Fruit fly (Drosophila melanogaster): ENCODE data around the gene Dop1R1.

Dop1R1 gene

DNA sequence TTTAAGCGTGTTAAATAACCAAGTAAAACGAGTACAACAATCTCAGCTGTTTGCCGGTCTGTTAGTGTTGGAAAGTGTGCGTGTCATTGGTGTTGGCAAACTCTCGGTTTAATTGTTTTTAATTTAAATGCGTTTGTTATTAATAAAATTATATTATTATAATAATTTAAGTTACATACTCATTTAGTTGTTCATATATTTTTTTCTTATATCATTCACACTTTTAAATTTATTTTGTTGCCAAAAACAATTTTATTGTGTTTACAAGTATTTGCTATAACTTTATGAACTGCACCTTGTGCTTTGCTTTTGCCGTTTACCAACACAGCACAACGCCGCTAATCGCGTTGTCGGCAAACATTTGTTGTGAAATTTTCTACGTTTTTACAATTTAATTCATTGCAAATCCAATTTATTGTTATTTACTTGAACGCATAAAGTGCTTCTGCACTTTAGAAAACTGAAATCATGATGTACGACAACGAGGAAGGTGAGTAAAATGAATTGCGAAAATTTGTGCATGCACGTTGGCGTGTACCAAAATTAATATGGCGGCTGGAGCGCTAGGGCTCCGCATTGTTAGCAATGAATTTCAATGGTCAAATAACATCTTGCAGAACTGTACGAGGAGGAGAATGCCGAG, 89.0 kb downstream of the Dop1R1 start, which contains the start of the genes 140up and Polr2B:
TSS of gene 140up (minus strand) at position 70 of the 643 bp plus-strand sequence.
TSS of gene Polr2B (plus strand) at position 313 of the 643 bp plus-strand sequence.
- TF ChIP-seq Ets98B (GFP tag; IDR thresholded peaks at IDR 0.05) = peak; percentile 85
- TF ChIP-seq CG10348 (GFP tag; IDR thresholded peaks at IDR 0.05) = peak; percentile 52
- no peak for TF ChIP-seq CG8301 (tag; optimal IDR thresholded peaks at IDR 0.05)
- TF ChIP-seq CG17806 (tag; optimal IDR thresholded peaks at IDR 0.05) = peak; percentile 82
- peak; percentile 88 for TF ChIP-seq CG9948 (tag; optimal IDR thresholded peaks at IDR 0.05)
- peak; percentile 80 for TF ChIP-seq Pif1B (GFP tag; optimal IDR thresholded peaks at IDR 0.05)
- TF ChIP-seq CG12605 (GFP tag; IDR thresholded peaks at IDR 0.05) = peak; percentile 41; the same call in 1 of the 2 replicates
- TF ChIP-seq EcR (GFP tag; optimal IDR thresholded peaks at IDR 0.05) = no peak
- peak; percentile 91 for TF ChIP-seq CG8159 (tag; optimal IDR thresholded peaks at IDR 0.05)
- TF ChIP-seq Pif1A (GFP tag; optimal IDR thresholded peaks at IDR 0.05) = peak; percentile 69
- TF ChIP-seq rn (GFP tag; IDR thresholded peaks at IDR 0.05) = peak; percentile 85
- no peak for TF ChIP-seq CG14655 (GFP tag; optimal IDR thresholded peaks at IDR 0.05)
- TF ChIP-seq D1 (tag; optimal IDR thresholded peaks at IDR 0.05) = peak; percentile 89
- TF ChIP-seq CG4496 (GFP tag; IDR thresholded peaks at IDR 0.05) = peak; percentile 89
- peak; percentile 90 for TF ChIP-seq CG32121 (GFP tag; IDR thresholded peaks at IDR 0.05)
- TF ChIP-seq CG15710 (tag; optimal IDR thresholded peaks at IDR 0.05) = peak; percentile 91
- TF ChIP-seq CG13204 (GFP tag; optimal IDR thresholded peaks at IDR 0.05) = no peak
- TF ChIP-seq gl (tag; optimal IDR thresholded peaks at IDR 0.05) = peak; percentile 46
- peak; percentile 65 for TF ChIP-seq fd96Ca (GFP tag; IDR thresholded peaks at IDR 0.05)
- peak; percentile 83 for TF ChIP-seq Snoo (tag; optimal IDR thresholded peaks at IDR 0.05)
- peak; percentile 84 for TF ChIP-seq CG34367 (tag; optimal IDR thresholded peaks at IDR 0.05)

DNA sequence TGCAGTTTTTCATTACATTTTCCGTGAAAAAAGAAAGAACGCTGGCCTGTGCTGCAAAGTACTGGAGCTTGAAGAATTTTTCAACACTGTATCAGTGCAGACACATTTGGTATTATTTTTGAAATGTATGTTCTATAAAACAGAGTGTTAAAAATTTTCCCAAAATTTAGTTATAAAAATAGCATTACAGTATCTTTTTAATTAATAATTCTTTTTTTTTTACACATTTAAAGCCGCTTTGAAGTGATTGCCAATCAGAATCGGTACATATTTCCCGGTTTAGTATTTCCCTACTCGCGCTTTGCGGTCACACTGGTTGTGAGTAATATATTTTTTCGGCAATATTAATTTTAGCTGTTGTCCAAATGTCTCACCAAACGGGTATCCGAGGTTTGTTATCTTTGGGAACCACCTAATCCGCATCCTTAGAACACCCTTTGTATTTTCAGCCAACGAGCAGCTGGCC, 92.2 kb downstream of the Dop1R1 start, which contains the start of the genes Abi and twf:
TSS of gene Abi (minus strand) at position 74 of the 466 bp plus-strand sequence.
TSS of gene twf (plus strand) at position 308 of the 466 bp plus-strand sequence.
- TF ChIP-seq Ets98B (GFP tag; IDR thresholded peaks at IDR 0.05) = peak; percentile 35; the same call in 1 of the 2 replicates
- TF ChIP-seq CG9948 (tag; optimal IDR thresholded peaks at IDR 0.05) = peak; percentile 35
- peak; percentile 45 for TF ChIP-seq CG8159 (tag; optimal IDR thresholded peaks at IDR 0.05)
- peak; percentile 29 for TF ChIP-seq CG34367 (tag; optimal IDR thresholded peaks at IDR 0.05)
- no peak for TF ChIP-seq EcR (GFP tag; optimal IDR thresholded peaks at IDR 0.05)
- TF ChIP-seq fd96Ca (GFP tag; IDR thresholded peaks at IDR 0.05) = no peak
- TF ChIP-seq CG14655 (GFP tag; optimal IDR thresholded peaks at IDR 0.05) = no peak
- peak; percentile 44 for TF ChIP-seq CG17806 (tag; optimal IDR thresholded peaks at IDR 0.05)
- peak; percentile 47 for TF ChIP-seq CG15710 (tag; optimal IDR thresholded peaks at IDR 0.05)
- no peak for TF ChIP-seq CG13204 (GFP tag; optimal IDR thresholded peaks at IDR 0.05)
- TF ChIP-seq CG8301 (tag; optimal IDR thresholded peaks at IDR 0.05) = no peak
- TF ChIP-seq CG4496 (GFP tag; IDR thresholded peaks at IDR 0.05) = peak; percentile 31; the same call in 1 of the 3 replicates
- TF ChIP-seq CG32121 (GFP tag; IDR thresholded peaks at IDR 0.05) = peak; percentile 30; the same call in 1 of the 2 replicates

DNA sequence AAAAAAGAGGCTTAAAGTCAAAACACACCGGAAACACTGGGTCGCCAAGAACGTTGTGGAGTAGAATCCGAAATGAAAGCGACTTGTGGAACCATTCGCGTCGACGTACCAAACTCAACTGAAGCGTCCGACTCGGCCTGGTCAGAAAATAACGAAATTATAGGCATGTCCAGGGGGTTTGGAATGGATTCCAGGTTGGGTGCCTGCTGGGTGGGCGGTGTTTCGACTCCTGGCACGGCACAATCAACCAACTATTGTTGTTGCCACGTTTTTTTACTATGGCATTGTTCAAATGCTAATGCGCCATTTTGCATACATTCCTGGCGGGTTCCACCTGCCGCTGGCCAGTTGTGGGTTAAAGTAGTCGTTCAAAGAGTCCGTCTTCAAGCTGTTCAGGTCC, 96.3 kb downstream of the Dop1R1 start, which contains the start of gene Kif19A:
TSS of gene Kif19A (minus strand) at position 101 of the 400 bp plus-strand sequence.
- no peak for TF ChIP-seq Snoo (tag; optimal IDR thresholded peaks at IDR 0.05)
- no peak for TF ChIP-seq Ets98B (GFP tag; IDR thresholded peaks at IDR 0.05)
- TF ChIP-seq CG15710 (tag; optimal IDR thresholded peaks at IDR 0.05) = no peak
- TF ChIP-seq fd96Ca (GFP tag; IDR thresholded peaks at IDR 0.05) = no peak
- no peak for TF ChIP-seq EcR (GFP tag; optimal IDR thresholded peaks at IDR 0.05)
- no peak for TF ChIP-seq CG8301 (tag; optimal IDR thresholded peaks at IDR 0.05)
- no peak for TF ChIP-seq CG34367 (tag; optimal IDR thresholded peaks at IDR 0.05)
- TF ChIP-seq CG17806 (tag; optimal IDR thresholded peaks at IDR 0.05) = no peak
- no peak for TF ChIP-seq D1 (tag; optimal IDR thresholded peaks at IDR 0.05)
- no peak for TF ChIP-seq CG8159 (tag; optimal IDR thresholded peaks at IDR 0.05)
- no peak for TF ChIP-seq gl (tag; optimal IDR thresholded peaks at IDR 0.05)
- TF ChIP-seq Pif1B (GFP tag; optimal IDR thresholded peaks at IDR 0.05) = no peak
- no peak for TF ChIP-seq CG4496 (GFP tag; IDR thresholded peaks at IDR 0.05)
- no peak for TF ChIP-seq rn (GFP tag; IDR thresholded peaks at IDR 0.05)
- no peak for TF ChIP-seq CG13204 (GFP tag; optimal IDR thresholded peaks at IDR 0.05)
- TF ChIP-seq CG32121 (GFP tag; IDR thresholded peaks at IDR 0.05) = no peak

DNA sequence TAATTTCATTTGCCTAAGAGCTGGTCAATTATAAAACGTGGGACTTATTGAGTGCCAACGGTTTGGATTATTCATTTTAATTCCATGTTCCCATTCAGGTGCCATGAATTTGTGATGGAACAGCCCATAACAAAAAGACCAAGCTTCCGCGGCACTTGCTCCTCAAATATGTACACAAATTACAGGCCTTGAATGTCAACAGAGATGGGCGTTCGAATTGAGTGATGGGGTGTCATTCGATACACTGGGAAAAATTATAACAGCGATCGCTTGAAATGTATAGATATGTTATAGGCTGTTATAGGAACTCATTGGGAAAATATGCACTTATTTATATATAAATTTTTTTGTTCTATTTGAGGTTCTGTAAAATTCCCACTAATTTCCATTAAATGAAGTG, 98.5 kb downstream of the Dop1R1 start:
- TF ChIP-seq CG8159 (tag; optimal IDR thresholded peaks at IDR 0.05) (no peak), CG10348 (GFP tag; IDR thresholded peaks at IDR 0.05) (no peak), CG13204 (GFP tag; optimal IDR thresholded peaks at IDR 0.05) (no peak), CG12605 (GFP tag; IDR thresholded peaks at IDR 0.05) (no peak), Pif1B (GFP tag; optimal IDR thresholded peaks at IDR 0.05) (no peak), CG34367 (tag; optimal IDR thresholded peaks at IDR 0.05) (no peak), CG32121 (GFP tag; IDR thresholded peaks at IDR 0.05) (no peak), rn (GFP tag; IDR thresholded peaks at IDR 0.05) (no peak), fd96Ca (GFP tag; IDR thresholded peaks at IDR 0.05) (no peak), CG17806 (tag; optimal IDR thresholded peaks at IDR 0.05) (no peak), EcR (GFP tag; optimal IDR thresholded peaks at IDR 0.05) (no peak), Pif1A (GFP tag; optimal IDR thresholded peaks at IDR 0.05) (no peak), Snoo (tag; optimal IDR thresholded peaks at IDR 0.05) (no peak), D1 (tag; optimal IDR thresholded peaks at IDR 0.05) (no peak), CG9948 (tag; optimal IDR thresholded peaks at IDR 0.05) (no peak), CG14655 (GFP tag; optimal IDR thresholded peaks at IDR 0.05) (no peak), Ets98B (GFP tag; IDR thresholded peaks at IDR 0.05) (no peak), CG15710 (tag; optimal IDR thresholded peaks at IDR 0.05) (no peak), CG8301 (tag; optimal IDR thresholded peaks at IDR 0.05) (no peak)

Data from whole organism, pupa.